Fruit fly (Drosophila melanogaster): ENCODE data around the gene pns.

Gene pns

dm6 chr3L:1579169-1579853, 42.4 kb downstream of the pns start (continued):
- TF ChIP-seq dmrt11E (tag; optimal IDR thresholded peaks at IDR 0.05) = peak; percentile 82
- TF ChIP-seq CG17361 (GFP tag; IDR thresholded peaks at IDR 0.05) = peak; percentile 65; the same call in 2 of the 3 replicates
- peak; percentile 22 for TF ChIP-seq ems (GFP tag; optimal IDR thresholded peaks at IDR 0.05)
- TF ChIP-seq twi (tag; optimal IDR thresholded peaks at IDR 0.05) = peak; percentile 75
- peak; percentile 47 for TF ChIP-seq NfI (GFP tag; optimal IDR thresholded peaks at IDR 0.05)
- peak; percentile 43 to 69 for TF ChIP-seq Pdp1 (GFP tag; optimal IDR thresholded peaks at IDR 0.05)
- no peak for TF ChIP-seq tx (GFP tag; optimal IDR thresholded peaks at IDR 0.05)
- TF ChIP-seq CG43689 (GFP tag; IDR thresholded peaks at IDR 0.05) = peak; percentile 45; the same call in 1 of the 2 replicates
- TF ChIP-seq tll (GFP tag; optimal IDR thresholded peaks at IDR 0.05) = peak in 1 of 2 experiments; percentile 87
- TF ChIP-seq zen (tag; optimal IDR thresholded peaks at IDR 0.05) = peak; percentile 83
- TF ChIP-seq jumu (GFP tag; optimal IDR thresholded peaks at IDR 0.05) = peak; percentile 18
- peak; percentile 65 for TF ChIP-seq CG13296 (GFP tag; optimal IDR thresholded peaks at IDR 0.05)
- TF ChIP-seq CG17385 (GFP tag; optimal IDR thresholded peaks at IDR 0.05) = peak; percentile 60
- peak; percentile 44 for TF ChIP-seq scrt (GFP tag; optimal IDR thresholded peaks at IDR 0.05)
- peak; percentile 25 for TF ChIP-seq tup (GFP tag; optimal IDR thresholded peaks at IDR 0.05)
- peak; percentile 58 for TF ChIP-seq TFAM (GFP tag; optimal IDR thresholded peaks at IDR 0.05)
- TF ChIP-seq Trl (optimal IDR thresholded peaks at IDR 0.05) = no peak
- peak; percentile 69 for TF ChIP-seq Trl (GFP tag; optimal IDR thresholded peaks at IDR 0.05)
- peak; percentile 48 for TF ChIP-seq CG6683 (GFP tag; optimal IDR thresholded peaks at IDR 0.05)
- peak; percentile 55 for TF ChIP-seq CG10462 (GFP tag; optimal IDR thresholded peaks at IDR 0.05)
- peak; percentile 71 for TF ChIP-seq D19A (tag; optimal IDR thresholded peaks at IDR 0.05)
- peak; percentile 72 for TF ChIP-seq CG18599 (GFP tag; optimal IDR thresholded peaks at IDR 0.05)
- TF ChIP-seq Doc2 (GFP tag; IDR thresholded peaks at IDR 0.05) = no peak
- TF ChIP-seq Ssrp (tag; optimal IDR thresholded peaks at IDR 0.05) = peak; percentile 47
- peak; percentile 7; the same call in 1 of the 2 replicates for TF ChIP-seq seq (GFP tag; IDR thresholded peaks at IDR 0.05)
- TF ChIP-seq CG17568 (GFP tag; optimal IDR thresholded peaks at IDR 0.05) = peak; percentile 73
- no peak for TF ChIP-seq C15 (GFP tag; IDR thresholded peaks at IDR 0.05)
- no peak for TF ChIP-seq luna (GFP tag; optimal IDR thresholded peaks at IDR 0.05)
- peak; percentile 73; the same call in 1 of the 3 replicates for TF ChIP-seq Optix (GFP tag; IDR thresholded peaks at IDR 0.05)
- peak; percentile 87 for TF ChIP-seq CG7987 (GFP tag; optimal IDR thresholded peaks at IDR 0.05)
- no peak for TF ChIP-seq gt (GFP tag; IDR thresholded peaks at IDR 0.05)
- no peak for TF ChIP-seq rib (GFP tag; IDR thresholded peaks at IDR 0.05)
- TF ChIP-seq CG1529 (GFP tag; optimal IDR thresholded peaks at IDR 0.05) = peak; percentile 81
- TF ChIP-seq fu2 (GFP tag; optimal IDR thresholded peaks at IDR 0.05) = no peak
- TF ChIP-seq Chrac-16 (GFP tag; optimal IDR thresholded peaks at IDR 0.05) = no peak
- TF ChIP-seq Deaf1 (tag; optimal IDR thresholded peaks at IDR 0.05) = no peak
- TF ChIP-seq pfk (GFP tag; optimal IDR thresholded peaks at IDR 0.05) = peak; percentile 48
- no peak for TF ChIP-seq yki (optimal IDR thresholded peaks at IDR 0.05)
- no peak for TF ChIP-seq Dbx (GFP tag; IDR thresholded peaks at IDR 0.05)
- peak; percentile 1 for TF ChIP-seq bigmax (GFP tag; optimal IDR thresholded peaks at IDR 0.05)
- peak; percentile 61 for TF ChIP-seq CG6689 (GFP tag; IDR thresholded peaks at IDR 0.05)
- no peak; the same call in 2 of the 3 replicates for TF ChIP-seq gce (GFP tag; IDR thresholded peaks at IDR 0.05)
- TF ChIP-seq CG13775 (GFP tag; optimal IDR thresholded peaks at IDR 0.05) = peak; percentile 49
- peak; percentile 92 for TF ChIP-seq fd102C (GFP tag; optimal IDR thresholded peaks at IDR 0.05)
- TF ChIP-seq slp2 (GFP tag; optimal IDR thresholded peaks at IDR 0.05) = peak; percentile 51
- TF ChIP-seq br (optimal IDR thresholded peaks at IDR 0.05) = no peak
- TF ChIP-seq knrl (GFP tag; IDR thresholded peaks at IDR 0.05; ENCODE audit: partially characterized antibody) = no peak
- TF ChIP-seq Oli (tag; optimal IDR thresholded peaks at IDR 0.05) = peak; percentile 64
- TF ChIP-seq CG11560 (tag; IDR thresholded peaks at IDR 0.05) = no peak
- peak; percentile 83 for TF ChIP-seq Xrp1 (GFP tag; IDR thresholded peaks at IDR 0.05)

Data from whole organism, embryonic.